Fruit fly (Drosophila melanogaster) whole organism, adult: ENCODE results near the gene CG10137.

ENCODE experiments used
- CG11617 ChIP-seq: fragments of 200-800 bp; sonication (Bioruptor generic); optimal IDR thresholded peaks from 2 replicates; lab custom pipeline; 2017; ENCODE audit warnings: mild to moderate bottlenecking, missing biosample characterization, missing genetic modification reagents, missing genetic modification characterization
- CG12768 ChIP-seq: fragments of 200-800 bp; sonication (Bioruptor generic); optimal IDR thresholded peaks from 2 replicates; lab custom pipeline; 2017; ENCODE audit warnings: missing biosample characterization, missing genetic modification characterization, mild to moderate bottlenecking, moderate library complexity, missing genetic modification reagents
- CG14711 ChIP-seq: fragments of 200-800 bp; sonication (Bioruptor generic); optimal IDR thresholded peaks from 2 replicates; lab custom pipeline; 2018; ENCODE audit warnings: missing biosample characterization, mild to moderate bottlenecking, missing genetic modification characterization, moderate library complexity
- CG1620 ChIP-seq: fragments of 200-800 bp; sonication (Bioruptor generic); optimal IDR thresholded peaks from 2 replicates; lab custom pipeline; 2016; ENCODE audit warnings: missing biosample characterization, missing genetic modification characterization
- CG33017 ChIP-seq: fragments of 200-800 bp; sonication (Bioruptor generic); optimal IDR thresholded peaks from 2 replicates; lab custom pipeline; 2018; ENCODE audit warnings: missing biosample characterization, mild to moderate bottlenecking, missing genetic modification characterization, moderate library complexity
- CG5204 ChIP-seq: fragments of 200-800 bp; sonication (Bioruptor generic); optimal IDR thresholded peaks from 2 replicates; lab custom pipeline; 2016; ENCODE audit warnings: missing biosample characterization, missing genetic modification characterization
- CG7045 ChIP-seq: fragments of 200-800 bp; sonication (Bioruptor generic); optimal IDR thresholded peaks from 2 replicates; lab custom pipeline; 2017; ENCODE audit warnings: missing biosample characterization, mild to moderate bottlenecking, missing genetic modification characterization
- CG7101 ChIP-seq: fragments of 200-800 bp; sonication (Bioruptor generic); optimal IDR thresholded peaks from 2 replicates; lab custom pipeline; 2018; ENCODE audit warnings: missing biosample characterization, mild to moderate bottlenecking, missing genetic modification characterization, moderate library complexity
- Clk ChIP-seq: fragments of 200-800 bp; sonication (Bioruptor generic); optimal IDR thresholded peaks from 2 replicates; lab custom pipeline; 2017; ENCODE audit warnings: missing biosample characterization, missing genetic modification characterization
- Hr96 ChIP-seq: fragments of 200-800 bp; sonication (Bioruptor generic); optimal IDR thresholded peaks from 2 replicates; lab custom pipeline; 2016; ENCODE audit warnings: missing biosample characterization, missing genetic modification characterization
- Mnt ChIP-seq: fragments of 200-800 bp; sonication (Bioruptor generic); optimal IDR thresholded peaks from 2 replicates; lab custom pipeline; 2016; ENCODE audit warnings: missing biosample characterization, mild to moderate bottlenecking, missing genetic modification characterization
- bab1 ChIP-seq: fragments of 200-800 bp; sonication (Bioruptor generic); optimal IDR thresholded peaks from 3 replicates; lab custom pipeline; 2019; ENCODE audit warnings: missing biosample characterization, mild to moderate bottlenecking, missing genetic modification characterization, moderate library complexity
- cic ChIP-seq: fragments of 200-800 bp; sonication (Bioruptor generic); optimal IDR thresholded peaks from 2 replicates; lab custom pipeline; 2017; ENCODE audit warnings: missing biosample characterization, mild to moderate bottlenecking, missing genetic modification characterization, moderate library complexity
- cnc ChIP-seq, 2 experiments: fragments of >200 bp; optimal IDR thresholded peaks; 2 replicates each; lab custom pipeline; 2017
- kay ChIP-seq: fragments of 200-800 bp; sonication (Bioruptor generic); peaks from one replicate; lab custom pipeline; 2016; ENCODE audit warnings: missing biosample characterization, missing genetic modification characterization, borderline replicate concordance
- ovo ChIP-seq: fragments of 200-800 bp; sonication (Bioruptor generic); optimal IDR thresholded peaks from 2 replicates; lab custom pipeline; 2016; ENCODE audit warnings: missing biosample characterization, missing genetic modification characterization
- pad ChIP-seq: fragments of 200-800 bp; sonication (Bioruptor generic); optimal IDR thresholded peaks from 3 replicates; lab custom pipeline; 2017; ENCODE audit warnings: missing biosample characterization, missing genetic modification characterization, mild to moderate bottlenecking, moderate library complexity, missing genetic modification reagents
- tj ChIP-seq: fragments of 200-800 bp; sonication (Bioruptor generic); optimal IDR thresholded peaks from 3 replicates; lab custom pipeline; 2017; ENCODE audit warnings: missing biosample characterization, mild to moderate bottlenecking, missing genetic modification characterization, moderate library complexity
- toe ChIP-seq: fragments of 200-800 bp; sonication (Bioruptor generic); optimal IDR thresholded peaks from 2 replicates; lab custom pipeline; 2016; ENCODE audit warnings: missing biosample characterization, missing genetic modification characterization

CG10137 gene

DNA sequence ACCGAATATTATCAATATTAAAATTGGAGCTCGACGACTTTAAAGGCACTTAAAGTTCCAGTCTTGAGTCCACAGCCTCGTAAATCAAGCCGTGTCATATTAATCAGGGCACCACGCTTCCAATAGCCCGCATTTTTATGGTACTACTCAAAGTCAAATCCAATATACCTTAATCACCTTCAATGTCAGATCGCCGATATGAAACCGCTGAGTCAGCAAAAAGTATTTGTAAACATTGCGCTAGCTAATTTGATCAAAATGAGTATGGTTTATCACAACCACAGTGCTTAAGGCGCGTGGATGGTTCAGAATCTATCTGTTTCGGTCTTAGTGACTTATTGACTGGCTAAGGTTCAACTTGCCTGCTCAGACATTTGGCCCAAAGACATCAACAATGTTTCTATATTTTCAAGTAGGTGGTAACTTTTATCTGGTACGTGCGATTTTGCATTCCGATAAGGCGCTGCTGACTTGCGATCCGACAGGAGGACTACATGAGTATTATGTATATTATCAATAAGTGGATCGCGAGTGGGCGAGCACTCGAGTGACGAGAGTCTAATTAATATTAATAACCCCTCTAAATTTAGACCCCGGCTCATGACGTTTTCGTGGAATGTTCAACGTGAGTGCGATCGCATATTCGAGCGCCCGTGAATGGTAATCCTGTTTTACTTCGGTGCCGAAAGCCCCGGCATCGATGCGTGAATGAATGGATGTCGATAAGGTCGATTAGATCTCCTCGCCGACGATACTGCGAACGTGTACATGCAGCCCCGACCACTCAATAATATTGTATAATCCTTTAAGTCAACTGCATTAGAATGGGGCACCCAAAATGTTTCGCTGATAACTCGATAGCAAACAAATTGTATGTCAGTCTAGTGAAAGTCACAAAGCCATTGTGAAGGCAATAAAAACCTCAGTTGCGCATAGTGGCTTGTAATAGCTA, 36.8 kb downstream of the CG10137 start, which contains the start of gene CG13078:
Gene CG13078 (plus strand): TSS at position 902 of the 952 bp plus-strand sequence.
- TF ChIP-seq kay (no peak), tj (GFP tag; lab: Kevin White, UChicago) (peak; percentile 35)

DNA sequence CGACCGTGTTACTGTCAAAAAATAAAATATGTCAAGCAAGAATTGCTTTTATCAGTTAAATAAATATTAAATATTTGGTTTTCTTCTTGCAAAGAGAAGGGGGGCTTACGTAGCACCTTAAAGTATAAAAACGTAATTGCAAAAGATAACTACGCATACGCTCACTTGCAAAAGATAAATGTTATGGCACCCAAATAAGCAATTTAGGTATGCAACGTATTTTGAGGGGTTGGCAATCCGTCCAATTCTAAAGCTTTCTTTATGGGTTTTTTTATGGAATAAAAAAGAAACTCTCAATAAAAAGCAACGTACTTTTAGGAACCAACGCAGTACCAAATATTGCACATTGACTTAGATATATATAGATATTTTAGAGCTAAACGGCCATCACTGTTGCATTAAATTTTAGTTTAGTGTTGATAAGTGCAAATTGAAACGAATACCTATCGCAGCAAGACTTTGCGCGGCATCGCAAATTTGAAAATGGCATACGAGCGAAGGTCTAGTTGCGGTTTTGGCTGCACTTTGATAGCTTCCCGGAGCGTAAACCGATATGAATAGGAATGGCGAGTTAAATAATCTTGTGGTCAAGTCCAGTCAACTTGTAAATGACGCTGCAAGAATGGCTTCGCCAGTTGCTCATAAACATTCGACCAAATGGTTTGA, 38.9 kb downstream of the CG10137 start, which contains the start of gene CG13077:
Gene CG13077 (plus strand): TSS at position 631 of the 666 bp plus-strand sequence.
- TF ChIP-seq bab1 (GFP tag; lab: Kevin White, UChicago) (peak; percentile 22), CG7045 (GFP tag; lab: Kevin White, UChicago) (no peak)

DNA sequence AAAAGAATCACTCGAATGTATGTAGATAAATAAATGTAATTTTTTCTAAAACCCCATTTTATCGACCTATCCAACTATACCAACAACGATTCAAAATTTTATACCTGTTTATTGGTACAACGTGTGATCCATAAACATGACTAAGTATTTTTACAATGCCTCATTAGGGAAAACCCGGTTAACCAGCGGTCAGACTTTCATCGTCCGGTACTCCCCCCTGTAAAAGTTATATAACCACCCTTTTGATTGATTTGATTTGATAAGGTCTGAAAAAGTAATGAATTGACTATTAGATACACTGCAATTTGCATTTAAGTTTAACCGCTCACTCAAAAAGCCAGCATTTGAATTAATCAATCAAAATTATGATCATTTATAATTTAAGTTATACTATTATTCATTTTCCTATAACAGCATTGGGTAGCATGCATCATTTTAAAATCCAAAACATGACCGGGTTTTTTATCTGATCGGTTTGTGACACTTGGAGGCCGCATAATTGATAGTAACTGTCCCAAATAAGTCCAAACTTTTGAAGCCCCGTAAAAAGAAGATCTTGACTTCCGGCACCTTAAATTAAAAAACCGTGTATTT, 40.9 kb downstream of the CG10137 start:
- TF ChIP-seq kay (peak; percentile 45), CG1620 (GFP tag; lab: Kevin White, UChicago) (no peak), CG11617 (GFP tag; lab: Kevin White, UChicago) (no peak), CG14711 (tag; lab: Kevin White, UChicago) (no peak), Clk (no peak)

DNA sequence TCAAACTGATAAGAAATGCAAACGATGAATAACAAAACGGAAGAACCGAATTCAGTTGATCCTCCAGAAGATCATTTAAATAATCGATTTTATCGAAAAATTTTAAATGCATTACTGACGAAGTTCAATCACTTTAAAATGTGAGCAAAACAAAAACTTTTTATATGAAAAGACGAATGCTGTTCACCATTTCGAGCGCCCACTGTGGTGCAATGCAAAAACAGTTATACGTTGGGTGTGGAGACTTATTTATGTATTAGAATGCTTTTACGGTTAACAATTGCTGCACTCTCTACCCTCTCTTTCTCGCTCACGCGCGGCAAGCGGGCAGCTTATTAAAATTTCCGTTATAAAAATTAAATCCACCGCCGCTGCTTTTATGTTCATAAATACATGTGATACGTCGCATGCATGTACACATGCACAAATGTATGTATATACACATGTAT, 44.3 kb downstream of the CG10137 start:
- TF ChIP-seq CG7101 (tag; lab: Kevin White, UChicago) (peak; percentile 24), kay (no peak), toe (no peak), CG7045 (GFP tag; lab: Kevin White, UChicago) (peak; percentile 31), CG11617 (GFP tag; lab: Kevin White, UChicago) (no peak), cnc (optimal IDR thresholded peaks at IDR 0.05; lab: Kevin White, UChicago) (no peak), pad (GFP tag; lab: Kevin White, UChicago) (peak; percentile 81), cic (GFP tag; lab: Kevin White, UChicago) (no peak), ovo (peak; percentile 96), Mnt (GFP tag; lab: Kevin White, UChicago) (peak; percentile 2), CG5204 (GFP tag; lab: Kevin White, UChicago) (no peak), Hr96 (GFP tag; lab: Kevin White, UChicago) (no peak), bab1 (GFP tag; lab: Kevin White, UChicago) (peak; percentile 10), CG33017 (no peak), CG14711 (tag; lab: Kevin White, UChicago) (peak; percentile 24)

DNA sequence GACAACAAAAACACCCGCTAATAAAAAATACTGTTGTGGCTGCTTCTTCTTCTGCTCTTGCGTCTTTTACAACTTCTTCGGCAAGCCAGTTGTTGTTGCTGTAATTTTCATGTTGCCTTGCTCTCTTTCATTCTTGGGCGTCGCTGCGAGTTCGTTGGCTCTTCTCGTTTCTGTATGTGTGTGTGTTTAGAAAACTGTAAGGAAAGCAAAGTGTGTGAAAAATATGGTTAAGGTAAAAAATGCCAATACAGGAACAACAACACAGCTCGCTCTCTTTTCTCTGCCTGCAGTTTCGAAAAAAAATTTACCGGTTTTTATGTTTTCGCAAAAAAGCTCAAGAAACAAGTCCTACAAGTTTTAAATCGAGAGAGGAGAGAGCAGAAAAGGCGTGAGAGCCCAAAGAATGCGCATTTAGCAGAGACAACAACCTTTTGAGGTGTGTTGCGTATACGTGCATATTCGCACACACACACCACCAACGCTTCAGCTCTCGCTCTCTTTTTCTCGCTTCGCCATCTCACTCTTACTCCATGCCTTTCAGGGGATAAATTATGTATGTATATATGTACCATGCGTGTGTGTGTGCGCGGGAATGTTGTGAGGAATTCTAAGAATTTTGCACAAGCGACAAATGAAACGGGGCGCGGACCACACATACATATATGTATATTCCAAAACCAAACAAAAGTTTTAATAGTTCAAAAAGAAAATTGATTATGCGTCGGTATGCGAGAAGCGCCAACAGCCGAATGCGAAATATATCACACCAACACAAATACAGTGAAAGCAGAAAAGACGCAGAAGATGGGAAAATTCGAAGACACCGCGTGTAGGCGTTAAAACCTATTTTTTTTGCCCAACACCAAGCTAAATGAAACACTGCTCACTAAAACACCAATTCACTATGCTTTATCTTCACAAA, 45.3 kb downstream of the CG10137 start:
- TF ChIP-seq Mnt (GFP tag; lab: Kevin White, UChicago) (no peak), bab1 (GFP tag; lab: Kevin White, UChicago) (no peak), CG1620 (GFP tag; lab: Kevin White, UChicago) (no peak), Clk (no peak), ovo (peak; percentile 18), cic (GFP tag; lab: Kevin White, UChicago) (peak; percentile 31), tj (GFP tag; lab: Kevin White, UChicago) (peak; percentile 5), CG14711 (tag; lab: Kevin White, UChicago) (no peak), CG11617 (GFP tag; lab: Kevin White, UChicago) (no peak), CG7101 (tag; lab: Kevin White, UChicago) (no peak), CG5204 (GFP tag; lab: Kevin White, UChicago) (no peak), CG12768 (no peak), pad (GFP tag; lab: Kevin White, UChicago) (peak; percentile 85), toe (no peak)
